Worm (Caenorhabditis elegans): Measurements from ENCODE around the gene abu-9.

ce11 chrX:8323371-8323770 lies 1.5 kb downstream of the abu-9 start, which contains the start of gene R09F10.1:
- TF ChIP-seq ama-1 (optimal IDR thresholded peaks at IDR 0.05) (no peak), lsy-2 (tag; optimal IDR thresholded peaks at IDR 0.05) (no peak), lin-13 (GFP tag; optimal IDR thresholded peaks at IDR 0.05) (no peak), nhr-12 (tag; optimal IDR thresholded peaks at IDR 0.05) (no peak), nhr-10 (tag; optimal IDR thresholded peaks at IDR 0.05) (no peak), skn-1 (tag; optimal IDR thresholded peaks at IDR 0.05) (no peak), ztf-11 (tag; optimal IDR thresholded peaks at IDR 0.05) (no peak), elt-3 (tag; optimal IDR thresholded peaks at IDR 0.05) (no peak), aly-2 (tag; optimal IDR thresholded peaks at IDR 0.05) (no peak), unc-62 (GFP tag; optimal IDR thresholded peaks at IDR 0.05) (no peak)
